Worm (Caenorhabditis elegans) whole organism, late embryonic: ENCODE measurements around the gene mrpl-1.

Experiments used
- hlh-8 ChIP-seq: sonication (generic microtip); optimal IDR thresholded peaks from 2 replicates; lab custom pipeline; 2016; ENCODE audit warnings: missing genotype, missing genetic modification characterization, missing compliant biosample characterization
- madf-2 ChIP-seq: sonication (generic microtip); optimal IDR thresholded peaks from 2 replicates; lab custom pipeline; 2017; ENCODE audit warnings: missing genetic modification characterization, missing compliant biosample characterization
- nfya-1 ChIP-seq: sonication (generic microtip); optimal IDR thresholded peaks from 2 replicates; lab custom pipeline; 2017; ENCODE audit warnings: missing genetic modification characterization, mild to moderate bottlenecking, missing compliant biosample characterization, antibody characterized with exemption, moderate library complexity
- nhr-11 ChIP-seq: fragments of 150-350 bp; optimal IDR thresholded peaks from 2 replicates; lab custom pipeline; 2014; ENCODE audit warnings: missing biosample characterization, missing genetic modification characterization
- odd-2 ChIP-seq: sonication (generic microtip); optimal IDR thresholded peaks from 2 replicates; lab custom pipeline; 2017; ENCODE audit warnings: antibody characterized with exemption, mild to moderate bottlenecking, missing genetic modification characterization, missing compliant biosample characterization
- pha-2 ChIP-seq: sonication (generic microtip); optimal IDR thresholded peaks from 2 replicates; lab custom pipeline; 2017; ENCODE audit warnings: mild to moderate bottlenecking, missing genetic modification characterization, missing compliant biosample characterization

- no peak for TF ChIP-seq pha-2 (tag; lab: Kevin White, UChicago)
- no peak for TF ChIP-seq hlh-8
- TF ChIP-seq nhr-11 = no peak
- no peak for TF ChIP-seq nfya-1
- TF ChIP-seq madf-2 (tag; lab: Kevin White, UChicago) = no peak
- no peak for TF ChIP-seq odd-2 (tag; lab: Kevin White, UChicago)
Measured at ce11 chrIV:7710824-7711223, 1.3 kb upstream of the mrpl-1 start, which contains the start of gene nhr-8.
